Fruit fly (Drosophila melanogaster) whole organism, embryonic: ENCODE measurements around the gene SdhC.

ENCODE experiments used
- Antp ChIP-seq: fragments of 200-800 bp; sonication (Bioruptor generic); optimal IDR thresholded peaks from 3 replicates; lab custom pipeline; 2016; ENCODE audit warnings: missing biosample characterization, missing genetic modification characterization
- C15 ChIP-seq: fragments of 200-800 bp; sonication (Bioruptor generic); IDR thresholded peaks from 3 replicates; pipeline ENCODE4 v1.3.6; 2022; ENCODE audit warnings: missing biosample characterization, missing genetic modification characterization
- CG10565 ChIP-seq: fragments of 200-800 bp; sonication (Bioruptor generic); optimal IDR thresholded peaks from 3 replicates; lab custom pipeline; 2016; ENCODE audit warnings: missing biosample characterization, mild to moderate bottlenecking, missing genetic modification characterization
- CG12299 ChIP-seq: fragments of 200-800 bp; sonication (Bioruptor generic); optimal IDR thresholded peaks from 2 replicates; lab custom pipeline; 2018; ENCODE audit warnings: missing biosample characterization, mild to moderate bottlenecking, missing genetic modification characterization
- CG14667 ChIP-seq: fragments of 200-800 bp; sonication (Bioruptor generic); IDR thresholded peaks from 2 replicates; pipeline ENCODE4 v1.3.6; 2022; ENCODE audit warnings: missing biosample characterization, missing genetic modification characterization
- CG16863 ChIP-seq: fragments of 200-800 bp; sonication (Bioruptor generic); optimal IDR thresholded peaks from 3 replicates; lab custom pipeline; 2016; ENCODE audit warnings: missing biosample characterization, missing genetic modification characterization
- CG17361 ChIP-seq: fragments of 200-800 bp; sonication (Bioruptor generic); IDR thresholded peaks from 3 replicates; pipeline ENCODE4 v1.3.6; 2022; ENCODE audit warnings: missing biosample characterization, missing genetic modification characterization
- CG17829 ChIP-seq: fragments of 200-800 bp; optimal IDR thresholded peaks from 2 replicates; lab custom pipeline; 2019; ENCODE audit warnings: missing biosample characterization, mild to moderate bottlenecking, missing genetic modification characterization, moderate library complexity
- CG17912 ChIP-seq: fragments of 200-800 bp; sonication (Bioruptor generic); optimal IDR thresholded peaks from 2 replicates; lab custom pipeline; 2018; ENCODE audit warnings: missing biosample characterization, mild to moderate bottlenecking, missing genetic modification characterization
- CG1832 ChIP-seq: fragments of 200-800 bp; sonication (Bioruptor generic); optimal IDR thresholded peaks from 2 replicates; lab custom pipeline; 2017; ENCODE audit warnings: missing biosample characterization, mild to moderate bottlenecking, missing genetic modification characterization, inconsistent platforms
- CG2129 ChIP-seq: fragments of 200-800 bp; sonication (Bioruptor generic); IDR thresholded peaks from 2 replicates; pipeline ENCODE4 v1.3.6; 2022; ENCODE audit warnings: missing biosample characterization, missing genetic modification characterization; ENCODE audit not compliant: partially characterized antibody
- CG2202 ChIP-seq: fragments of 200-800 bp; sonication (Bioruptor generic); optimal IDR thresholded peaks from 2 replicates; lab custom pipeline; 2018; ENCODE audit warnings: missing biosample characterization, mild to moderate bottlenecking, missing genetic modification characterization
- CG30403 ChIP-seq: fragments of 200-800 bp; sonication (Bioruptor generic); optimal IDR thresholded peaks from 3 replicates; lab custom pipeline; 2016; ENCODE audit warnings: missing biosample characterization, missing genetic modification characterization
- CG31224 ChIP-seq: fragments of 200-800 bp; sonication (Bioruptor generic); IDR thresholded peaks from 2 replicates; pipeline ENCODE4 v1.3.6; 2022; ENCODE audit warnings: missing biosample characterization, missing genetic modification characterization
- CG31365 ChIP-seq: fragments of 200-800 bp; sonication (Bioruptor generic); optimal IDR thresholded peaks from 2 replicates; lab custom pipeline; 2018; ENCODE audit warnings: missing biosample characterization, mild to moderate bottlenecking, missing genetic modification characterization
- CG4404 ChIP-seq: fragments of 200-800 bp; sonication (Bioruptor generic); IDR thresholded peaks from 2 replicates; pipeline ENCODE4 v1.3.6; 2022; ENCODE audit warnings: missing biosample characterization, missing genetic modification characterization
- CG4424 ChIP-seq: fragments of 200-800 bp; sonication (Bioruptor generic); optimal IDR thresholded peaks from 3 replicates; lab custom pipeline; 2016; ENCODE audit warnings: missing biosample characterization, missing genetic modification characterization
- CG5245 ChIP-seq: fragments of 200-800 bp; sonication (Bioruptor generic); optimal IDR thresholded peaks from 3 replicates; lab custom pipeline; 2016; ENCODE audit warnings: missing biosample characterization, missing genetic modification characterization
- CG6683 ChIP-seq: fragments of 200-800 bp; sonication (Bioruptor generic); optimal IDR thresholded peaks from 2 replicates; lab custom pipeline; 2017; ENCODE audit warnings: missing biosample characterization, mild to moderate bottlenecking, missing genetic modification characterization, missing genetic modification reagents
- CG7928 ChIP-seq: fragments of 200-800 bp; sonication (Bioruptor generic); optimal IDR thresholded peaks from 2 replicates; lab custom pipeline; 2017; ENCODE audit warnings: missing biosample characterization, mild to moderate bottlenecking, missing genetic modification characterization
- CG8089 ChIP-seq: fragments of 200-800 bp; sonication (Bioruptor generic); optimal IDR thresholded peaks from 3 replicates; lab custom pipeline; 2016; ENCODE audit warnings: missing biosample characterization, missing genetic modification characterization
- CG8388 ChIP-seq: fragments of 200-800 bp; sonication (Bioruptor generic); optimal IDR thresholded peaks from 2 replicates; lab custom pipeline; 2019; ENCODE audit warnings: missing biosample characterization, mild to moderate bottlenecking, missing genetic modification characterization, moderate library complexity
- CG8765 ChIP-seq: fragments of 200-800 bp; sonication (Bioruptor generic); IDR thresholded peaks from 2 replicates; pipeline ENCODE4 v1.3.6; 2022; ENCODE audit warnings: missing biosample characterization, missing genetic modification characterization
- Dbx ChIP-seq: fragments of 200-800 bp; sonication (Bioruptor generic); IDR thresholded peaks from 3 replicates; pipeline ENCODE4 v1.3.6; 2022; ENCODE audit warnings: missing biosample characterization, missing genetic modification characterization
- Dfd ChIP-seq, 2 experiments: fragments of >200 bp; optimal IDR thresholded peaks; 2 replicates each; lab custom pipeline; 2017; ENCODE audit warnings: missing biosample characterization in 2 of 2, missing genetic modification characterization in 2 of 2
- Dll ChIP-seq: fragments of 200-800 bp; sonication (Bioruptor generic); IDR thresholded peaks from 4 replicates; pipeline ENCODE4 v1.3.6; 2022; ENCODE audit warnings: missing biosample characterization, missing genetic modification characterization; ENCODE audit not compliant: partially characterized antibody
- Gsc ChIP-seq: fragments of 200-800 bp; sonication (Bioruptor generic); IDR thresholded peaks from 2 replicates; pipeline ENCODE4 v1.3.6; 2022; ENCODE audit warnings: missing biosample characterization, missing genetic modification characterization
- H2.0 ChIP-seq: fragments of 200-800 bp; sonication (Bioruptor generic); IDR thresholded peaks from 2 replicates; pipeline ENCODE4 v1.3.6; 2022; ENCODE audit warnings: missing biosample characterization, missing genetic modification characterization
- Kr ChIP-seq: fragments of 200-800 bp; sonication (Bioruptor generic); optimal IDR thresholded peaks from 2 replicates; lab custom pipeline; 2017; ENCODE audit warnings: missing biosample characterization, mild to moderate bottlenecking, missing genetic modification characterization
- NFAT ChIP-seq: fragments of 200-800 bp; sonication (Bioruptor generic); IDR thresholded peaks from 2 replicates; pipeline ENCODE4 v1.3.6; 2022; ENCODE audit warnings: missing biosample characterization, missing genetic modification characterization
- Oli ChIP-seq: fragments of 200-800 bp; sonication (Bioruptor generic); optimal IDR thresholded peaks from 2 replicates; lab custom pipeline; 2018; ENCODE audit warnings: missing biosample characterization, mild to moderate bottlenecking, missing genetic modification characterization, moderate library complexity
- Pdp1 ChIP-seq, 2 experiments: fragments of 200-800 bp; sonication (Bioruptor generic); optimal IDR thresholded peaks; 3 replicates each; lab custom pipeline; 2016; ENCODE audit warnings: missing biosample characterization in 2 of 2, missing genetic modification characterization in 2 of 2, mild to moderate bottlenecking in 1 of 2, moderate library complexity in 1 of 2
- Side ChIP-seq: fragments of 200-800 bp; sonication (Bioruptor generic); optimal IDR thresholded peaks from 2 replicates; lab custom pipeline; 2016; ENCODE audit warnings: missing biosample characterization, missing genetic modification characterization
- Sin3A ChIP-seq: fragments of >200 bp; optimal IDR thresholded peaks from 2 replicates; lab custom pipeline; 2018
- Ssrp ChIP-seq: fragments of 200-800 bp; sonication (Bioruptor generic); optimal IDR thresholded peaks from 2 replicates; lab custom pipeline; 2018; ENCODE audit warnings: missing biosample characterization, mild to moderate bottlenecking, missing genetic modification characterization, moderate library complexity
- Taf1 ChIP-seq: fragments of 200-800 bp; sonication (Bioruptor generic); IDR thresholded peaks from 2 replicates; pipeline ENCODE4 v1.3.6; 2022; ENCODE audit warnings: missing biosample characterization, missing genetic modification characterization
- ap ChIP-seq: fragments of 200-800 bp; sonication (Bioruptor generic); IDR thresholded peaks from 2 replicates; pipeline ENCODE4 v1.3.6; 2022; ENCODE audit warnings: missing biosample characterization, missing genetic modification characterization
- ash1 ChIP-seq: fragments of 200-800 bp; sonication (Bioruptor generic); optimal IDR thresholded peaks from 2 replicates; lab custom pipeline; 2018; ENCODE audit warnings: missing biosample characterization, mild to moderate bottlenecking, missing genetic modification characterization
- chn ChIP-seq: fragments of 200-800 bp; sonication (Bioruptor generic); optimal IDR thresholded peaks from 2 replicates; lab custom pipeline; 2016; ENCODE audit warnings: missing biosample characterization, missing genetic modification characterization
- danr ChIP-seq: fragments of 200-800 bp; sonication (Bioruptor generic); IDR thresholded peaks from 2 replicates; pipeline ENCODE4 v1.3.6; 2022; ENCODE audit warnings: missing biosample characterization, missing genetic modification characterization
- dpn ChIP-seq, 2 experiments: fragments of 200-800 bp; sonication (Bioruptor generic); optimal IDR thresholded peaks; 3 replicates each; lab custom pipeline; 2016; ENCODE audit warnings: missing biosample characterization in 2 of 2, missing genetic modification characterization in 2 of 2
- en ChIP-seq: fragments of 200-800 bp; sonication (Bioruptor generic); optimal IDR thresholded peaks from 2 replicates; lab custom pipeline; 2016; ENCODE audit warnings: missing biosample characterization, missing genetic modification characterization
- gsb-n ChIP-seq: fragments of 200-800 bp; sonication (Bioruptor generic); optimal IDR thresholded peaks from 3 replicates; lab custom pipeline; 2018; ENCODE audit warnings: missing biosample characterization, mild to moderate bottlenecking, missing genetic modification characterization
- her ChIP-seq: fragments of 200-800 bp; sonication (Bioruptor generic); optimal IDR thresholded peaks from 2 replicates; lab custom pipeline; 2016; ENCODE audit warnings: missing biosample characterization, missing genetic modification characterization
- onecut ChIP-seq: fragments of 200-800 bp; sonication (Bioruptor generic); IDR thresholded peaks from 2 replicates; pipeline ENCODE4 v1.3.6; 2022; ENCODE audit warnings: missing biosample characterization, missing genetic modification characterization
- pho ChIP-seq: fragments of 200-800 bp; sonication (Bioruptor generic); optimal IDR thresholded peaks from 2 replicates; lab custom pipeline; 2016; ENCODE audit warnings: missing biosample characterization, missing genetic modification characterization
- seq ChIP-seq: fragments of 200-800 bp; sonication (Bioruptor generic); IDR thresholded peaks from 2 replicates; pipeline ENCODE4 v1.3.6; 2022; ENCODE audit warnings: missing biosample characterization, missing genetic modification characterization
- sr ChIP-seq: fragments of 200-800 bp; sonication (Bioruptor generic); IDR thresholded peaks from 3 replicates; pipeline ENCODE4 v1.3.6; 2022; ENCODE audit warnings: missing biosample characterization, missing genetic modification characterization
- tgo ChIP-seq: fragments of 200-800 bp; sonication (Bioruptor generic); IDR thresholded peaks from 3 replicates; pipeline ENCODE4 v1.3.6; 2022; ENCODE audit warnings: missing biosample characterization, missing genetic modification characterization
- tio ChIP-seq: fragments of 200-800 bp; sonication (Bioruptor generic); optimal IDR thresholded peaks from 2 replicates; lab custom pipeline; 2017; ENCODE audit warnings: missing biosample characterization, missing genetic modification characterization, inconsistent platforms
- wek ChIP-seq: fragments of 200-800 bp; sonication (Bioruptor generic); optimal IDR thresholded peaks from 3 replicates; lab custom pipeline; 2018; ENCODE audit warnings: missing biosample characterization, mild to moderate bottlenecking, missing genetic modification characterization, moderate library complexity
- z ChIP-seq: fragments of 200-800 bp; sonication (Bioruptor generic); IDR thresholded peaks from 3 replicates; pipeline ENCODE4 v1.3.6; 2022; ENCODE audit warnings: missing biosample characterization, missing genetic modification characterization

Gene SdhC

DNA sequence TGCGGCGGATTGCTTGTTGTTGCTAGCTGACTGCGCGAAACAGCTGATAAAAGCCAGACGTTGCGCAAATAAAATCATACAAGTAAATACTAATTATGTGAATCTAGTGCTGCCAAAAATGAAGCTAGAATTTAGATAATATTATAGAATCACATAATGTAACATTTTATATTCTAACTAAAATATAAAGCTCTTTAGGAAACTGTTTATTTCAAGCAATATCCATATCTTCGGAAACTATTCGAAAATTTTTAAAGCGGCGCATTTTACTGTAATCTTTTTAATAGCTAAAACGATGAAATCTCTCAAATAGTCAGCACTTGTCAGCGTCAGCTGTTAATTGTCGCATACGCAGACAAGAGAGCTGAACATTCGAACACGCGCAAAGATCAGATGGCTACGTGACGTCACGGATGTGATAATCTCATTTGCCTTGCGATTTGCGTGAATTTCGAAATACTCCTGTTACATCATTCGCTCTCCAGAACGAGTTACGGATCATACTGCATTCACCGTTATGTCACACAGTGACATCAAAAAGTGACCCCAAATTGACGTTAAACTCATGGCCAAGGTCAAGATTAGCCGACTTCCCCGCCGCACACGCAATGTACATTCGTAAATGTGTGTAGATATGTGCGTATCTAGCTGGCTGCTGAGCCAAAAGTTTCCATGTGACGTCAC, 33.5 kb upstream of the SdhC start (continued):
- TF ChIP-seq danr (no peak), CG1832 (GFP tag; lab: Kevin White, UChicago) (no peak), CG31365 (no peak), tgo (0 out of 3 replicates have a peak, but pooled peaks have one; percentile 27), CG7928 (GFP tag; lab: Kevin White, UChicago) (no peak), C15 (GFP tag; lab: Robert Waterston, UW) (no peak), CG17912 (no peak), Sin3A (lab: Kevin White, UChicago) (no peak), wek (GFP tag; lab: Kevin White, UChicago) (no peak), H2.0 (GFP tag; lab: Robert Waterston, UW) (no peak), dpn (GFP tag; optimal IDR thresholded peaks at IDR 0.05; lab: Kevin White, UChicago) (no peak), NFAT (GFP tag; lab: Robert Waterston, UW) (no peak), CG8765 (GFP tag; lab: Robert Waterston, UW) (no peak), ash1 (GFP tag; lab: Kevin White, UChicago) (no peak), tio (no peak), CG14667 (GFP tag; lab: Robert Waterston, UW) (no peak), CG5245 (no peak), z (GFP tag; lab: Robert Waterston, UW) (no peak), Side (peak; percentile 13), CG6683 (GFP tag; lab: Kevin White, UChicago) (peak; percentile 30), CG12299 (tag; lab: Kevin White, UChicago) (peak; percentile 36), CG8089 (GFP tag; lab: Kevin White, UChicago) (no peak), CG2202 (tag; lab: Kevin White, UChicago) (no peak), CG17829 (tag; lab: Kevin White, UChicago) (peak; percentile 30), Ssrp (tag; lab: Kevin White, UChicago) (no peak), Dll (GFP tag; lab: Robert Waterston, UW) (peak; percentile 16; the same call in 1 of the 4 replicates), chn (GFP tag; lab: Kevin White, UChicago) (no peak), Antp (GFP tag; lab: Kevin White, UChicago) (no peak), sr (GFP tag; lab: Robert Waterston, UW) (no peak), Pdp1 (GFP tag; optimal IDR thresholded peaks at IDR 0.05; lab: Kevin White, UChicago) (peak in 1 of 2 experiments; percentile 97), CG4424 (no peak), CG10565 (no peak), CG30403 (peak; percentile 41), CG17361 (GFP tag; lab: Robert Waterston, UW) (peak; percentile 55; the same call in 2 of the 3 replicates), CG2129 (GFP tag; lab: Robert Waterston, UW) (no peak), her (GFP tag; lab: Kevin White, UChicago) (no peak), Taf1 (GFP tag; lab: Robert Waterston, UW) (no peak), Dfd (GFP tag; optimal IDR thresholded peaks at IDR 0.05; lab: Kevin White, UChicago) (no peak), en (GFP tag; lab: Kevin White, UChicago) (no peak), onecut (no peak), pho (no peak), Gsc (no peak), CG4404 (no peak), gsb-n (tag; lab: Kevin White, UChicago) (no peak), Oli (tag; lab: Kevin White, UChicago) (no peak), Dbx (GFP tag; lab: Robert Waterston, UW) (no peak), CG8388 (GFP tag; lab: Kevin White, UChicago) (peak; percentile 5), Kr (no peak), seq (GFP tag; lab: Robert Waterston, UW) (no peak), CG31224 (GFP tag; lab: Robert Waterston, UW) (no peak), CG16863 (GFP tag; lab: Kevin White, UChicago) (no peak), ap (GFP tag; lab: Robert Waterston, UW) (no peak)
